Fruit fly (Drosophila melanogaster) whole organism, embryonic: Measurements from ENCODE around the gene CG45544.

Experiments
- Abd-B ChIP-seq: fragments of 200-800 bp; sonication (Bioruptor generic); optimal IDR thresholded peaks from 2 replicates; lab custom pipeline; 2018; ENCODE audit warnings: missing biosample characterization, mild to moderate bottlenecking, missing genetic modification characterization, moderate library complexity
- Ada2b ChIP-seq: fragments of 200-800 bp; sonication (Bioruptor generic); IDR thresholded peaks from 2 replicates; pipeline ENCODE4 v1.3.6; 2022; ENCODE audit warnings: missing biosample characterization, missing genetic modification characterization
- Aef1 ChIP-seq: fragments of 200-800 bp; sonication (Bioruptor generic); IDR thresholded peaks from 3 replicates; pipeline ENCODE4 v1.3.6; 2022; ENCODE audit warnings: missing biosample characterization, missing genetic modification characterization
- Awh ChIP-seq: fragments of 200-800 bp; sonication (Bioruptor generic); IDR thresholded peaks from 2 replicates; pipeline ENCODE4, ENCODE4 v1.3.6; 2022; ENCODE audit warnings: missing biosample characterization, missing genetic modification characterization
- C15 ChIP-seq: fragments of 200-800 bp; sonication (Bioruptor generic); IDR thresholded peaks from 3 replicates; pipeline ENCODE4 v1.3.6; 2022; ENCODE audit warnings: missing biosample characterization, missing genetic modification characterization
- CG11093 ChIP-seq: fragments of 200-800 bp; sonication (Bioruptor generic); IDR thresholded peaks from 3 replicates; pipeline ENCODE4 v1.3.6; 2022; ENCODE audit warnings: missing biosample characterization, missing genetic modification characterization
- CG12104 ChIP-seq: fragments of 200-800 bp; sonication (Bioruptor generic); optimal IDR thresholded peaks from 3 replicates; lab custom pipeline; 2016; ENCODE audit warnings: missing biosample characterization, missing genetic modification characterization
- CG12769 ChIP-seq: fragments of 200-800 bp; sonication (Bioruptor generic); optimal IDR thresholded peaks from 2 replicates; lab custom pipeline; 2019; ENCODE audit warnings: missing biosample characterization, mild to moderate bottlenecking, missing genetic modification characterization, moderate library complexity
- CG14441 ChIP-seq: fragments of 200-800 bp; sonication (Bioruptor generic); IDR thresholded peaks from 2 replicates; pipeline ENCODE4 v1.3.6; 2022; ENCODE audit warnings: missing biosample characterization, missing genetic modification characterization
- CG15479 ChIP-seq: fragments of 200-800 bp; sonication (Bioruptor generic); optimal IDR thresholded peaks from 3 replicates; lab custom pipeline; 2019; ENCODE audit warnings: missing biosample characterization, mild to moderate bottlenecking, missing genetic modification characterization, moderate library complexity
- CG1647 ChIP-seq: fragments of 200-800 bp; sonication (Bioruptor generic); optimal IDR thresholded peaks from 3 replicates; lab custom pipeline; 2016; ENCODE audit warnings: missing biosample characterization, missing genetic modification characterization
- CG16813 ChIP-seq: fragments of 200-800 bp; sonication (Bioruptor generic); IDR thresholded peaks from 3 replicates; pipeline ENCODE4 v1.3.6; 2022; ENCODE audit warnings: missing biosample characterization, missing genetic modification characterization; ENCODE audit not compliant: partially characterized antibody
- CG17829 ChIP-seq: fragments of 200-800 bp; optimal IDR thresholded peaks from 2 replicates; lab custom pipeline; 2019; ENCODE audit warnings: missing biosample characterization, mild to moderate bottlenecking, missing genetic modification characterization, moderate library complexity
- CG17912 ChIP-seq: fragments of 200-800 bp; sonication (Bioruptor generic); optimal IDR thresholded peaks from 2 replicates; lab custom pipeline; 2018; ENCODE audit warnings: missing biosample characterization, mild to moderate bottlenecking, missing genetic modification characterization
- CG18262 ChIP-seq: fragments of 200-800 bp; optimal IDR thresholded peaks from 3 replicates; lab custom pipeline; 2019; ENCODE audit warnings: missing biosample characterization, mild to moderate bottlenecking, missing genetic modification characterization, moderate library complexity
- CG2678 ChIP-seq: fragments of 200-800 bp; sonication (Bioruptor generic); optimal IDR thresholded peaks from 3 replicates; lab custom pipeline; 2019; ENCODE audit warnings: missing biosample characterization, mild to moderate bottlenecking, missing genetic modification characterization, moderate library complexity
- CG2875 ChIP-seq: fragments of 200-800 bp; sonication (Bioruptor generic); optimal IDR thresholded peaks from 2 replicates; lab custom pipeline; 2017; ENCODE audit warnings: missing biosample characterization, mild to moderate bottlenecking, missing genetic modification characterization, missing genetic modification reagents
- CG3065 ChIP-seq: fragments of 200-800 bp; sonication (Bioruptor generic); optimal IDR thresholded peaks from 2 replicates; lab custom pipeline; 2016; ENCODE audit warnings: missing biosample characterization, missing genetic modification characterization
- CG33557 ChIP-seq: fragments of 200-800 bp; sonication (Bioruptor generic); optimal IDR thresholded peaks from 2 replicates; lab custom pipeline; 2019; ENCODE audit warnings: missing biosample characterization, mild to moderate bottlenecking, missing genetic modification characterization, moderate library complexity
- CG4328 ChIP-seq: fragments of 200-800 bp; sonication (Bioruptor generic); optimal IDR thresholded peaks from 3 replicates; lab custom pipeline; 2017; ENCODE audit warnings: missing biosample characterization, missing genetic modification reagents, missing genetic modification characterization
- CG5180 ChIP-seq: fragments of 200-800 bp; sonication (Bioruptor generic); optimal IDR thresholded peaks from 3 replicates; lab custom pipeline; 2017; ENCODE audit warnings: missing biosample characterization, missing genetic modification characterization, mild to moderate bottlenecking, moderate library complexity, missing genetic modification reagents
- CG6254 ChIP-seq: fragments of 200-800 bp; sonication (Bioruptor generic); optimal IDR thresholded peaks from 3 replicates; lab custom pipeline; 2017; ENCODE audit warnings: mild to moderate bottlenecking, missing biosample characterization, missing genetic modification reagents, missing genetic modification characterization
- CG8089 ChIP-seq: fragments of 200-800 bp; sonication (Bioruptor generic); optimal IDR thresholded peaks from 3 replicates; lab custom pipeline; 2016; ENCODE audit warnings: missing biosample characterization, missing genetic modification characterization
- CkIIα-i1 ChIP-seq: fragments of 200-800 bp; sonication (Bioruptor generic); IDR thresholded peaks from 2 replicates; pipeline ENCODE4 v1.3.6; 2022; ENCODE audit warnings: missing biosample characterization, missing genetic modification characterization
- Drgx ChIP-seq: fragments of 200-800 bp; sonication (Bioruptor generic); IDR thresholded peaks from 2 replicates; pipeline ENCODE4 v1.3.6; 2022; ENCODE audit warnings: missing biosample characterization, missing genetic modification characterization
- Hr51 ChIP-seq, 2 experiments: fragments of 200-800 bp; sonication (Bioruptor generic); optimal IDR thresholded peaks; 2 replicates in 1 of 2; 3 replicates in 1 of 2; lab custom pipeline; 2016 to 2018; ENCODE audit warnings: missing biosample characterization in 2 of 2, missing genetic modification characterization in 2 of 2, mild to moderate bottlenecking in 1 of 2, moderate library complexity in 1 of 2
- Jarid2 ChIP-seq: fragments of 200-800 bp; sonication (Bioruptor generic); optimal IDR thresholded peaks from 3 replicates; lab custom pipeline; 2017; ENCODE audit warnings: mild to moderate bottlenecking, missing biosample characterization, missing genetic modification reagents, missing genetic modification characterization
- MTF-1 ChIP-seq: fragments of 200-800 bp; sonication (Bioruptor generic); optimal IDR thresholded peaks from 2 replicates; lab custom pipeline; 2018; ENCODE audit warnings: missing biosample characterization, mild to moderate bottlenecking, missing genetic modification characterization, borderline replicate concordance
- NC2β ChIP-seq: fragments of 200-800 bp; sonication (Bioruptor generic); optimal IDR thresholded peaks from 2 replicates; lab custom pipeline; 2016; ENCODE audit warnings: missing biosample characterization, missing genetic modification characterization
- Xbp1 ChIP-seq: fragments of 200-800 bp; sonication (Bioruptor generic); optimal IDR thresholded peaks from 3 replicates; lab custom pipeline; 2016; ENCODE audit warnings: missing biosample characterization, mild to moderate bottlenecking, missing genetic modification characterization
- Xrp1 ChIP-seq: fragments of 200-800 bp; sonication (Bioruptor generic); IDR thresholded peaks from 2 replicates; pipeline ENCODE4 v1.3.6; 2022; ENCODE audit warnings: missing biosample characterization, missing genetic modification characterization
- ac ChIP-seq: fragments of 200-800 bp; sonication (Bioruptor generic); optimal IDR thresholded peaks from 3 replicates; lab custom pipeline; 2017; ENCODE audit warnings: missing biosample characterization, mild to moderate bottlenecking, missing genetic modification characterization
- ara ChIP-seq: fragments of 200-800 bp; sonication (Bioruptor generic); IDR thresholded peaks from 2 replicates; pipeline ENCODE4 v1.3.6; 2022; ENCODE audit warnings: missing biosample characterization, missing genetic modification characterization
- chinmo ChIP-seq: fragments of 200-800 bp; sonication (Bioruptor generic); IDR thresholded peaks from 4 replicates; pipeline ENCODE4 v1.3.6; 2022; ENCODE audit warnings: missing biosample characterization, missing genetic modification characterization; ENCODE audit not compliant: partially characterized antibody
- crp ChIP-seq, 2 experiments: fragments of 200-800 bp; sonication (Bioruptor generic); optimal IDR thresholded peaks; 2 replicates in 1 of 2; 3 replicates in 1 of 2; lab custom pipeline; 2017; ENCODE audit warnings: missing biosample characterization in 2 of 2, missing genetic modification characterization in 2 of 2, mild to moderate bottlenecking in 1 of 2, moderate library complexity in 1 of 2
- ems ChIP-seq: fragments of 200-800 bp; sonication (Bioruptor generic); optimal IDR thresholded peaks from 3 replicates; lab custom pipeline; 2016; ENCODE audit warnings: missing biosample characterization, missing genetic modification characterization
- eve ChIP-seq, 2 experiments: fragments of >200 bp; optimal IDR thresholded peaks; 2 replicates each; lab custom pipeline; 2017; ENCODE audit warnings: missing biosample characterization in 2 of 2, missing genetic modification characterization in 2 of 2
- fru ChIP-seq: fragments of >200 bp; optimal IDR thresholded peaks from 2 replicates; lab custom pipeline; 2017
- hkb ChIP-seq, 2 experiments: fragments of 200-800 bp in 1 of 2; fragments of >200 bp in 1 of 2; sonication (Bioruptor generic) in 1 of 2; IDR thresholded peaks in 1 of 2; optimal IDR thresholded peaks in 1 of 2; 2 replicates each; pipeline versions ENCODE4 v1.3.6 to Lab custom; 2017 to 2022; ENCODE audit warnings: missing biosample characterization in 1 of 2, missing genetic modification characterization in 1 of 2
- ind ChIP-seq: fragments of 200-800 bp; sonication (Bioruptor generic); optimal IDR thresholded peaks from 3 replicates; lab custom pipeline; 2016; ENCODE audit warnings: missing biosample characterization, missing genetic modification characterization
- kay ChIP-seq: fragments of 200-800 bp; sonication (Bioruptor generic); optimal IDR thresholded peaks from 2 replicates; lab custom pipeline; 2016; ENCODE audit warnings: missing biosample characterization, missing genetic modification characterization
- kni ChIP-seq: fragments of 200-800 bp; sonication (Bioruptor generic); optimal IDR thresholded peaks from 3 replicates; lab custom pipeline; 2017; ENCODE audit warnings: mild to moderate bottlenecking, missing biosample characterization, missing genetic modification reagents, missing genetic modification characterization
- lilli ChIP-seq: fragments of 200-800 bp; sonication (Bioruptor generic); optimal IDR thresholded peaks from 3 replicates; lab custom pipeline; 2016; ENCODE audit warnings: missing biosample characterization, missing genetic modification characterization
- nom ChIP-seq: fragments of 200-800 bp; sonication (Bioruptor generic); optimal IDR thresholded peaks from 2 replicates; lab custom pipeline; 2017; ENCODE audit warnings: missing biosample characterization, missing genetic modification characterization, mild to moderate bottlenecking, moderate library complexity, missing genetic modification reagents
- p53 ChIP-seq: fragments of 200-800 bp; sonication (Bioruptor generic); optimal IDR thresholded peaks from 2 replicates; lab custom pipeline; 2016; ENCODE audit warnings: missing biosample characterization, missing genetic modification characterization
- sob ChIP-seq: fragments of 200-800 bp; sonication (Bioruptor generic); IDR thresholded peaks from 2 replicates; pipeline ENCODE4 v1.3.6; 2022; ENCODE audit warnings: missing biosample characterization, missing genetic modification characterization
- sqz ChIP-seq: fragments of 200-800 bp; sonication (Bioruptor generic); optimal IDR thresholded peaks from 3 replicates; lab custom pipeline; 2018; ENCODE audit warnings: missing biosample characterization, mild to moderate bottlenecking, missing genetic modification characterization
- unpg ChIP-seq: fragments of 200-800 bp; sonication (Bioruptor generic); optimal IDR thresholded peaks from 3 replicates; lab custom pipeline; 2018; ENCODE audit warnings: missing biosample characterization, mild to moderate bottlenecking, missing genetic modification characterization, moderate library complexity

Gene CG45544

dm6 chr3R:29255166-29255962, 921 bp upstream of the CG45544 start, which contains the start of gene stg (continued):
- TF ChIP-seq nom (GFP tag; lab: Kevin White, UChicago) (peak; percentile 47), sob (GFP tag; lab: Robert Waterston, UW) (0 out of 2 replicates have a peak, but pooled peaks have one; percentile 7), CG3065 (GFP tag; lab: Kevin White, UChicago) (peak; percentile 13), kay (GFP tag; lab: Kevin White, UChicago) (no peak), Aef1 (GFP tag; lab: Robert Waterston, UW) (no peak), crp (GFP tag; optimal IDR thresholded peaks at IDR 0.05; lab: Kevin White, UChicago) (peak; percentile 72 to 84), CG16813 (GFP tag; lab: Robert Waterston, UW) (no peak), CG17829 (tag; lab: Kevin White, UChicago) (peak; percentile 65), kni (GFP tag; lab: Kevin White, UChicago) (peak; percentile 26), Abd-B (no peak), ara (GFP tag; lab: Robert Waterston, UW) (no peak; the same call in 1 of the 2 replicates), Awh (GFP tag; lab: Robert Waterston, UW) (no peak), NC2β (GFP tag; lab: Kevin White, UChicago) (peak; percentile 78), CG11093 (GFP tag; lab: Robert Waterston, UW) (no peak), CG18262 (peak; percentile 10), chinmo (GFP tag; lab: Robert Waterston, UW) (peak; percentile 57; the same call in 1 of the 4 replicates), eve (GFP tag; optimal IDR thresholded peaks at IDR 0.05; lab: Kevin White, UChicago) (no peak), Jarid2 (GFP tag; lab: Kevin White, UChicago) (peak; percentile 65), Hr51 (GFP tag; optimal IDR thresholded peaks at IDR 0.05; lab: Kevin White, UChicago) (no peak), CG14441 (GFP tag; lab: Robert Waterston, UW) (no peak), CG33557 (GFP tag; lab: Kevin White, UChicago) (peak; percentile 26), CG17912 (no peak), ind (GFP tag; lab: Kevin White, UChicago) (no peak), CG1647 (GFP tag; lab: Kevin White, UChicago) (no peak), CG2875 (GFP tag; lab: Kevin White, UChicago) (no peak), CkIIα-i1 (no peak), ems (GFP tag; lab: Kevin White, UChicago) (no peak), CG12769 (no peak), CG4328 (GFP tag; lab: Kevin White, UChicago) (no peak), Xbp1 (GFP tag; lab: Kevin White, UChicago) (no peak), sqz (GFP tag; lab: Kevin White, UChicago) (peak; percentile 26), Drgx (GFP tag; lab: Robert Waterston, UW) (peak; percentile 26; the same call in 1 of the 2 replicates), CG8089 (peak; percentile 19), unpg (peak; percentile 15), CG12104 (GFP tag; lab: Kevin White, UChicago) (no peak), lilli (GFP tag; lab: Kevin White, UChicago) (peak; percentile 27), CG2678 (tag; lab: Kevin White, UChicago) (no peak), CG15479 (GFP tag; lab: Kevin White, UChicago) (peak; percentile 17), CG5180 (GFP tag; lab: Kevin White, UChicago) (no peak), C15 (GFP tag; lab: Robert Waterston, UW) (no peak), hkb (optimal IDR thresholded peaks at IDR 0.05; lab: Kevin White, UChicago) (peak; percentile 2), hkb (GFP tag; IDR thresholded peaks at IDR 0.05; lab: Robert Waterston, UW) (no peak), Ada2b (GFP tag; lab: Robert Waterston, UW) (no peak), fru (lab: Kevin White, UChicago) (no peak), Xrp1 (GFP tag; lab: Robert Waterston, UW) (no peak), ac (GFP tag; lab: Kevin White, UChicago) (peak; percentile 39), p53 (GFP tag; lab: Kevin White, UChicago) (no peak), CG6254 (GFP tag; lab: Kevin White, UChicago) (no peak), MTF-1 (GFP tag; lab: Kevin White, UChicago) (peak; percentile 49)
